Worm (Caenorhabditis elegans): Measurements from ENCODE around the gene str-15.

DNA sequence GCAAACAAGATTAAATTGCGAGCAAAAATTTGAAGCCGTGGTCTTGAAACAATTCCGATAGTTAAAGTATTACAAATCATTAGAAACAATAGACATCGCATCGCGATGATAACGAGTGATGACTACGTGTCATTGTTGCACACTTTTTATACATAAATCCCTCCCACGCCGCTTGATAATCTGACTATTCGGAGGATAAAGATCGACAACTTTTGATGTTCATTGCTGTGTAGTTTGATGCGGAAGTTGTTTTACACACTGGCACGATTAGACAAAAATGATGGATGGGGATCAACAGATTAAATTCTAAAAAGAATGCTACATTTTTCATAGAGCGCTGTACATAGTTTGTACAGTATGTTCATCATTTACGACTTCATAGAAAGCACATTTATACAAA, 20.7 kb upstream of the str-15 start, which contains the start of gene T08G3.11:
- TF ChIP-seq hnd-1 (tag; optimal IDR thresholded peaks at IDR 0.05), result no peak
- TF ChIP-seq flt-1 (GFP tag; IDR thresholded peaks at IDR 0.05), result no peak
- TF ChIP-seq ceh-13 (GFP tag; optimal IDR thresholded peaks at IDR 0.05), result no peak
- no peak for TF ChIP-seq sea-1 (GFP tag; conservative IDR thresholded peaks at IDR 0.05)
- no peak for TF ChIP-seq aly-1 (tag; optimal IDR thresholded peaks at IDR 0.05)
- TF ChIP-seq F13C5.2 (tag; optimal IDR thresholded peaks at IDR 0.05), result no peak
- TF ChIP-seq ama-1 (optimal IDR thresholded peaks at IDR 0.05), result no peak
- no peak for TF ChIP-seq hmg-4 (GFP tag; optimal IDR thresholded peaks at IDR 0.05)
- TF ChIP-seq tra-4 (tag; optimal IDR thresholded peaks at IDR 0.05), result no peak
- no peak for TF ChIP-seq hmbx-1 (tag; optimal IDR thresholded peaks at IDR 0.05)
- TF ChIP-seq tbx-37 (GFP tag; conservative IDR thresholded peaks at IDR 0.05), result no peak

Data from whole organism, early embryonic.